Worm (Caenorhabditis elegans): ENCODE results near the gene F18E9.4.

Gene F18E9.4

DNA sequence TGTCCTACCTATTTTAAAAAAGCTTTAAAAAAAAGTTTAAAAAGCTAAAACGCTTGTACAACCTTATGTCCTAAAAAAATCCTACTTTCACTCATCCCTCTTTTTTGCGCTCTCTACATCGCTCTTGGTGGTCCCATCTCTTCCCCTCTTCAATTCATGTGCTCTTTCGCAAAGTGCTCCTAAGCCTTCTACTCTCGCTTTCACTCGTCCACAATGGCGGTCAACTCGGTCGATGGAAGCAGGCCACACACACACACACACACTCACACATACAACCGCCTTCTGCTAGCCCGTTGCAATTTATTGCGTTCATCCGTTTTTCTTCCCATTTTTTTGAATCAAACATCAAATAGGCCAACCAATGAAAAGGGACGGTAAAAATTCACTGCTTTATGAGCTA, 11.2 kb upstream of the F18E9.4 start:
- no peak for TF ChIP-seq nhr-28 (tag; optimal IDR thresholded peaks at IDR 0.05)
- TF ChIP-seq nfya-1 (tag; optimal IDR thresholded peaks at IDR 0.05; ENCODE audit: insufficient read depth), result peak; percentile 47
- peak; percentile 33 for TF ChIP-seq lin-39 (tag; optimal IDR thresholded peaks at IDR 0.05)

DNA sequence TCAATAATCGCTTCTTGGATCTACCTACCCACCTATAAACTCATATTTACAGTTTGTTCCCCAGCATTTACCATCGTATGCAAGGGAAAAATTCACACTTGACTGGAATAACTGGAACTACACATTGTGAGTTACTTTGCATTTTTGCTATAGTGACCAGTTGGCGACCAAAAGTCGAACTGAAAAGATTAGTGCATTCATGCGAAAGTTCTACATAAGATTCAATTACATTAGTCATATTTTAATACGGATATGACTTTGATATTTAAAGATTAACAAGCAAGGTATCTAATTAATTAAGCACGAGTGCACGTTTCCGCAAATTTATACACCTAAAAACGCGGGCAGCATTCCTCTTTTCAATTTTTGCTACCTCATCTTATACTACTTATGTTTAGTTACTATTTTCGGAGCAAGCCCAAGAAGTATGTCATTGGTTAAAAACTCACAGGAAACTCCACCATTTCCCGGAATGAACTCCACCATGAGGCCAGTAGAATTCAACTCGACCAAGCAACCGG, 9.3 kb upstream of the F18E9.4 start, which contains the start of gene jmjd-3.1:
jmjd-3.1 (plus strand) TSS at position 51 of the 521 bp plus-strand sequence.
- TF ChIP-seq fos-1 (tag; optimal IDR thresholded peaks at IDR 0.05) (no peak), ztf-4 (tag; optimal IDR thresholded peaks at IDR 0.05) (no peak), fkh-10 (GFP tag; optimal IDR thresholded peaks at IDR 0.05) (no peak), nhr-237 (tag; optimal IDR thresholded peaks at IDR 0.05) (no peak), skn-1 (tag; optimal IDR thresholded peaks at IDR 0.05) (no peak)

DNA sequence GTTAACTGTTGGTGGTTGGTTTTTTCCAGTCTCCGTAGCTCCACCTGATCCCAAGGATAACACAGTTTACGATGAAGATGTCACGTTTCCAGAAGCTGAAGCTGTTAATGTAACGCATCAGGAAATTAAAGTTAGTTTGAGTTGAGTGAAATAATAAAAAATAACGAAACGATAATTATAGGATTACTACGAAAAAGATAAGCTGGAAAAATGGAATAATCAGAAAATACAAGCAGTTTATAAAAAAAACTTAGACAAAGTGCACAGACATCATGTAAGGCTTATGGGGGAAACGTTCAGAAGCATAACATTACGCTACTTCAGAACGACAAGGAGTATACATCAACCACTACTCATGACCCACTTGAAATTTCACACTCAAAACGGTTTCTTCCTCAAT, 1.1 kb downstream of the F18E9.4 start, which contains the start of gene F18E9.8:
F18E9.8 (minus strand) TSS at position 101 of the 400 bp plus-strand sequence.
- TF ChIP-seq nhr-23 (tag; optimal IDR thresholded peaks at IDR 0.05) (no peak), nhr-67 (tag; optimal IDR thresholded peaks at IDR 0.05) (no peak), ceh-16 (tag; optimal IDR thresholded peaks at IDR 0.05) (no peak), fkh-2 (tag; optimal IDR thresholded peaks at IDR 0.05) (no peak), skn-1 (tag; optimal IDR thresholded peaks at IDR 0.05) (no peak), hmg-11 (tag; optimal IDR thresholded peaks at IDR 0.05) (no peak), nhr-76 (tag; optimal IDR thresholded peaks at IDR 0.05) (no peak), daf-12 (tag; optimal IDR thresholded peaks at IDR 0.05) (no peak), pha-4 (tag; optimal IDR thresholded peaks at IDR 0.05) (no peak), ztf-4 (tag; optimal IDR thresholded peaks at IDR 0.05) (no peak), ceh-82 (tag; optimal IDR thresholded peaks at IDR 0.05) (no peak), mml-1 (tag; optimal IDR thresholded peaks at IDR 0.05) (no peak), R02D3.7 (tag; optimal IDR thresholded peaks at IDR 0.05) (no peak), nhr-12 (tag; optimal IDR thresholded peaks at IDR 0.05) (no peak), ZK546.5 (tag; optimal IDR thresholded peaks at IDR 0.05) (no peak), lin-39 (tag; optimal IDR thresholded peaks at IDR 0.05) (no peak), zag-1 (tag; optimal IDR thresholded peaks at IDR 0.05) (no peak)

ce11 chrX:8582767-8583360, 2.5 kb downstream of the F18E9.4 start:
- no peak for TF ChIP-seq nhr-25 (tag; optimal IDR thresholded peaks at IDR 0.05)
- peak; percentile 21 for TF ChIP-seq nhr-11 (tag; optimal IDR thresholded peaks at IDR 0.05)
- no peak for TF ChIP-seq ceh-9 (tag; optimal IDR thresholded peaks at IDR 0.05)
- no peak for TF ChIP-seq nhr-77 (tag; optimal IDR thresholded peaks at IDR 0.05)

ce11 chrX:8584825-8585384, 4.6 kb downstream of the F18E9.4 start:
- TF ChIP-seq skn-1 (tag; optimal IDR thresholded peaks at IDR 0.05) (no peak), elt-1 (tag; optimal IDR thresholded peaks at IDR 0.05) (peak; percentile 51), nfya-1 (tag; optimal IDR thresholded peaks at IDR 0.05; ENCODE audit: insufficient read depth) (no peak), lsy-12 (tag; optimal IDR thresholded peaks at IDR 0.05) (no peak), nhr-25 (tag; optimal IDR thresholded peaks at IDR 0.05) (peak; percentile 59), pqm-1 (tag; optimal IDR thresholded peaks at IDR 0.05) (no peak), elt-2 (tag; optimal IDR thresholded peaks at IDR 0.05) (no peak), mml-1 (tag; optimal IDR thresholded peaks at IDR 0.05) (no peak), aly-2 (tag; optimal IDR thresholded peaks at IDR 0.05) (no peak), ceh-16 (tag; optimal IDR thresholded peaks at IDR 0.05) (no peak)

DNA sequence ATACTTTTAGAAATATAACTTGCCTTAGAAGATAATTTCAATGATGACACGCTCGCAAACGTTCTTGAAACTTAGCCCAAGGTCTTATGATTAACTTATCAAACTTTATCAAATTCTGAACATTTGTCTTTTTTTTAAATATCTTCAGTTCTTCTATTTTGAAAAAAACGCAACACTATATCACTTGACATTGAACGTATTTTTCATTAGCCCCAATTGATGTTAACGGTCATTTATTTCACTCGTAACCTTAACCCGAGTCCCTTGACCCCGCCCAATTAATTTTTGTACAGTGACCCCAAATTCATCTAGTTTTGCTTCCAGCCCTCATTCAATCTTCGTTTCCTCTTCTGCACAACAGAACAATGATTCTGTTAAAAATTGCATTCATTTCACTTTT, 5.5 kb downstream of the F18E9.4 start, which contains the start of gene F18E9.3:
F18E9.3 (plus strand) TSS at position 311 of the 400 bp plus-strand sequence.
- TF ChIP-seq R02D3.7 (tag; optimal IDR thresholded peaks at IDR 0.05) (no peak), snpc-4 (tag; optimal IDR thresholded peaks at IDR 0.05) (no peak), skn-1 (tag; optimal IDR thresholded peaks at IDR 0.05) (no peak), nhr-43 (tag; optimal IDR thresholded peaks at IDR 0.05; ENCODE audit: poor library complexity, severe bottlenecking) (no peak), lsy-12 (tag; optimal IDR thresholded peaks at IDR 0.05) (no peak), ztf-4 (tag; optimal IDR thresholded peaks at IDR 0.05) (no peak), lin-15B (tag; optimal IDR thresholded peaks at IDR 0.05) (no peak), eor-1 (tag; optimal IDR thresholded peaks at IDR 0.05) (no peak), sea-2 (GFP tag; optimal IDR thresholded peaks at IDR 0.05) (no peak), ztf-11 (tag; optimal IDR thresholded peaks at IDR 0.05) (no peak), nhr-67 (tag; optimal IDR thresholded peaks at IDR 0.05) (no peak), nhr-23 (tag; optimal IDR thresholded peaks at IDR 0.05) (no peak), nhr-28 (tag; optimal IDR thresholded peaks at IDR 0.05) (no peak), nfya-1 (tag; optimal IDR thresholded peaks at IDR 0.05; ENCODE audit: insufficient read depth) (no peak)
